Worm (Caenorhabditis elegans) whole organism, mixed stage, embryonic: Measurements from ENCODE around the gene hsp-16.41.

Experiments used
- nhr-28 ChIP-seq: fragments of 150-350 bp; optimal IDR thresholded peaks from 2 replicates; lab custom pipeline; 2014; ENCODE audit warnings: missing biosample characterization, missing genetic modification characterization
- unc-39 ChIP-seq: fragments of 150-350 bp; optimal IDR thresholded peaks from 2 replicates; lab custom pipeline; 2014; ENCODE audit warnings: missing biosample characterization, missing genetic modification characterization

ce11 chrV:1820016-1820415 is 15.0 kb downstream of the hsp-16.41 start:
- TF ChIP-seq unc-39 (tag; lab: Kevin White, UChicago) (no peak), nhr-28 (tag; lab: Kevin White, UChicago) (no peak)
